Fruit fly (Drosophila melanogaster): Measurements from ENCODE around the gene Gycbeta100B.

Gycbeta100B gene

dm6 chr3R:31125746-31126199 is 8.4 kb upstream of the Gycbeta100B start, which contains the start of gene CG15554:
Gene CG15554 (plus strand): TSS chr3R:31126149.
- TF ChIP-seq fd96Ca (GFP tag; IDR thresholded peaks at IDR 0.05) (no peak), CG4496 (GFP tag; IDR thresholded peaks at IDR 0.05) (no peak), Pif1B (GFP tag; optimal IDR thresholded peaks at IDR 0.05) (no peak), CG34367 (tag; optimal IDR thresholded peaks at IDR 0.05) (no peak), gl (tag; optimal IDR thresholded peaks at IDR 0.05) (no peak), CG10348 (GFP tag; IDR thresholded peaks at IDR 0.05) (no peak), Ets98B (GFP tag; IDR thresholded peaks at IDR 0.05) (no peak), CG32121 (GFP tag; IDR thresholded peaks at IDR 0.05) (no peak), CG15710 (tag; optimal IDR thresholded peaks at IDR 0.05) (no peak)

dm6 chr3R:31127357-31127775 is 6.8 kb upstream of the Gycbeta100B start:
- TF ChIP-seq CG17806 (tag; optimal IDR thresholded peaks at IDR 0.05) (no peak), EcR (GFP tag; optimal IDR thresholded peaks at IDR 0.05) (no peak), CG8159 (tag; optimal IDR thresholded peaks at IDR 0.05) (no peak), Pif1B (GFP tag; optimal IDR thresholded peaks at IDR 0.05) (no peak), CG15710 (tag; optimal IDR thresholded peaks at IDR 0.05) (no peak), CG13204 (GFP tag; optimal IDR thresholded peaks at IDR 0.05) (no peak), CG32121 (GFP tag; IDR thresholded peaks at IDR 0.05) (no peak), D1 (tag; optimal IDR thresholded peaks at IDR 0.05) (no peak), Ets98B (GFP tag; IDR thresholded peaks at IDR 0.05) (no peak)

dm6 chr3R:31130566-31130965 is 3.6 kb upstream of the Gycbeta100B start, which contains the start of gene Ktch:
Gene Ktch (minus strand): TSS chr3R:31130666.
- no peak for TF ChIP-seq CG9948 (tag; optimal IDR thresholded peaks at IDR 0.05)
- no peak for TF ChIP-seq CG15710 (tag; optimal IDR thresholded peaks at IDR 0.05)
- TF ChIP-seq fd96Ca (GFP tag; IDR thresholded peaks at IDR 0.05): no peak
- no peak for TF ChIP-seq gl (tag; optimal IDR thresholded peaks at IDR 0.05)
- no peak for TF ChIP-seq CG13204 (GFP tag; optimal IDR thresholded peaks at IDR 0.05)
- no peak for TF ChIP-seq Snoo (tag; optimal IDR thresholded peaks at IDR 0.05)
- TF ChIP-seq CG12605 (GFP tag; IDR thresholded peaks at IDR 0.05): no peak
- TF ChIP-seq CG14655 (GFP tag; optimal IDR thresholded peaks at IDR 0.05): no peak
- no peak for TF ChIP-seq CG4496 (GFP tag; IDR thresholded peaks at IDR 0.05)
- TF ChIP-seq Ets98B (GFP tag; IDR thresholded peaks at IDR 0.05): no peak
- TF ChIP-seq CG32121 (GFP tag; IDR thresholded peaks at IDR 0.05): no peak
- TF ChIP-seq rn (GFP tag; IDR thresholded peaks at IDR 0.05): no peak

dm6 chr3R:31141691-31142090 is 7.5 kb downstream of the Gycbeta100B start:
- TF ChIP-seq CG8301 (tag; optimal IDR thresholded peaks at IDR 0.05): no peak
- TF ChIP-seq CG14655 (GFP tag; optimal IDR thresholded peaks at IDR 0.05): no peak
- TF ChIP-seq CG32121 (GFP tag; IDR thresholded peaks at IDR 0.05): no peak
- TF ChIP-seq CG13204 (GFP tag; optimal IDR thresholded peaks at IDR 0.05): no peak
- no peak for TF ChIP-seq Ets98B (GFP tag; IDR thresholded peaks at IDR 0.05)
- no peak for TF ChIP-seq gl (tag; optimal IDR thresholded peaks at IDR 0.05)
- TF ChIP-seq rn (GFP tag; IDR thresholded peaks at IDR 0.05): no peak
- TF ChIP-seq CG4496 (GFP tag; IDR thresholded peaks at IDR 0.05): no peak
- TF ChIP-seq CG15710 (tag; optimal IDR thresholded peaks at IDR 0.05): no peak
- no peak for TF ChIP-seq CG17806 (tag; optimal IDR thresholded peaks at IDR 0.05)
- no peak for TF ChIP-seq CG10348 (GFP tag; IDR thresholded peaks at IDR 0.05)
- TF ChIP-seq Snoo (tag; optimal IDR thresholded peaks at IDR 0.05): no peak
- TF ChIP-seq CG8159 (tag; optimal IDR thresholded peaks at IDR 0.05): no peak
- TF ChIP-seq D1 (tag; optimal IDR thresholded peaks at IDR 0.05): no peak
- TF ChIP-seq CG34367 (tag; optimal IDR thresholded peaks at IDR 0.05): no peak
- no peak for TF ChIP-seq CG12605 (GFP tag; IDR thresholded peaks at IDR 0.05)
- TF ChIP-seq Pif1B (GFP tag; optimal IDR thresholded peaks at IDR 0.05): no peak
- no peak for TF ChIP-seq Pif1A (GFP tag; optimal IDR thresholded peaks at IDR 0.05)
- no peak for TF ChIP-seq EcR (GFP tag; optimal IDR thresholded peaks at IDR 0.05)
- TF ChIP-seq fd96Ca (GFP tag; IDR thresholded peaks at IDR 0.05): no peak

- 0 out of 2 replicates have a peak, but pooled peaks have one; percentile 20 for TF ChIP-seq CG12605 (GFP tag; IDR thresholded peaks at IDR 0.05)
- TF ChIP-seq Ets98B (GFP tag; IDR thresholded peaks at IDR 0.05): 0 out of 2 replicates have a peak, but pooled peaks have one; percentile 51
- TF ChIP-seq Snoo (tag; optimal IDR thresholded peaks at IDR 0.05): no peak
- peak; percentile 26; the same call in 1 of the 3 replicates for TF ChIP-seq CG4496 (GFP tag; IDR thresholded peaks at IDR 0.05)
These were observed 12.7 kb downstream of the Gycbeta100B start for dm6 chr3R:31146920-31147319.

dm6 chr3R:31168429-31168828 is 34.2 kb downstream of the Gycbeta100B start:
- TF ChIP-seq D1 (tag; optimal IDR thresholded peaks at IDR 0.05) (no peak), CG15710 (tag; optimal IDR thresholded peaks at IDR 0.05) (no peak), fd96Ca (GFP tag; IDR thresholded peaks at IDR 0.05) (no peak), CG32121 (GFP tag; IDR thresholded peaks at IDR 0.05) (no peak), rn (GFP tag; IDR thresholded peaks at IDR 0.05) (no peak), CG4496 (GFP tag; IDR thresholded peaks at IDR 0.05) (no peak), Ets98B (GFP tag; IDR thresholded peaks at IDR 0.05) (no peak), CG13204 (GFP tag; optimal IDR thresholded peaks at IDR 0.05) (no peak), Pif1B (GFP tag; optimal IDR thresholded peaks at IDR 0.05) (no peak), CG12605 (GFP tag; IDR thresholded peaks at IDR 0.05) (no peak), Pif1A (GFP tag; optimal IDR thresholded peaks at IDR 0.05) (no peak), CG9948 (tag; optimal IDR thresholded peaks at IDR 0.05) (no peak), CG17806 (tag; optimal IDR thresholded peaks at IDR 0.05) (no peak)

dm6 chr3R:31168968-31169367 is 34.8 kb downstream of the Gycbeta100B start, which contains the start of gene stops:
Gene stops (minus strand): TSS chr3R:31169106.
- peak; percentile 25; the same call in 1 of the 2 replicates for TF ChIP-seq Ets98B (GFP tag; IDR thresholded peaks at IDR 0.05)
- TF ChIP-seq CG8301 (tag; optimal IDR thresholded peaks at IDR 0.05): no peak

Measured in whole organism, pupa.